Worm (Caenorhabditis elegans): Measurements from ENCODE around the gene D1014.4.

DNA sequence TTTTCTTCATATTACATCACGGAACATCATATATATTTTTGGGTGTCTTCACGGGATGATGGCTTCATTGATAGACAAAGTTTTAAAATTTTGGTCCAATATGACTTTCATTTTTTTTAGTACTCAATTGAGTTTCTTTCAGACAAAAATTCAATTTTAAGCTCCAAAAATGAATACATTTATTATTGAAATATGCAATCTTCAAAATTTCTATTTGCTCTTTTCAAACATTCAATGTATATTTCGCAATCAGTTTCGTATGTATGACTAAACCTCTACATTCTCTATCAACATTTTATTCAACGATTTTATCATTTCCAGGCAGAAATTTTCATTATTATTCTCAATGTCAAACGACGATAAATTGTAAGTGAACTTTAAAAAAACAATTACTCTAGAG is 50.4 kb downstream of the D1014.4 start, which contains the start of gene srp-8:
- TF ChIP-seq irx-1 (tag; optimal IDR thresholded peaks at IDR 0.05) (no peak), ceh-90 (tag; optimal IDR thresholded peaks at IDR 0.05) (no peak), nhr-76 (tag; optimal IDR thresholded peaks at IDR 0.05) (no peak), nhr-11 (tag; optimal IDR thresholded peaks at IDR 0.05) (no peak), nhr-28 (tag; optimal IDR thresholded peaks at IDR 0.05) (no peak), mdl-1 (tag; optimal IDR thresholded peaks at IDR 0.05) (no peak), lsy-2 (tag; optimal IDR thresholded peaks at IDR 0.05) (no peak), snpc-4 (tag; optimal IDR thresholded peaks at IDR 0.05) (no peak), ceh-8 (GFP tag; optimal IDR thresholded peaks at IDR 0.05) (no peak), vab-15 (tag; optimal IDR thresholded peaks at IDR 0.05) (no peak)
